Worm (Caenorhabditis elegans): ENCODE measurements around the gene F55H2.7.

DNA sequence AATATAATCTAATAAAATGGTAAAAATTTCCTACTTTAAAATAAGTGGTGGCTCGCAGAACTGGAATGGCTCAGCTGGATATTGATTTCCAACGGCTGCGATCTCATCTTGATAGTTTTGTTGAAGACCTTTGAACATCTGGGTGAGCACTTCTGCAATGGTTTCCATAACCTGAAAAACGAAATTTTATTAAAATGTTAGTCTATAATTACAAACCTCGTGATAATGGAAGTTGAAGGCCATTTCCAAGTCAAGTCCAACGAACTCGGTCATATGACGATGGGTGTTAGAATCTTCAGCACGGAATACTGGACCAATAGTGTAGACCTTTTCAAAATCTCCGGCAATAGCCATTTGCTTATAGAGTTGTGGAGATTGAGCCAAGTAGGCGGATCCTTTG, 26.2 kb downstream of the F55H2.7 start:
- TF ChIP-seq elt-1 (tag; optimal IDR thresholded peaks at IDR 0.05) (no peak), nhr-25 (tag; optimal IDR thresholded peaks at IDR 0.05) (no peak), nhr-6 (tag; optimal IDR thresholded peaks at IDR 0.05) (no peak), lsy-2 (tag; optimal IDR thresholded peaks at IDR 0.05) (no peak), dmd-4 (tag; optimal IDR thresholded peaks at IDR 0.05) (no peak), crh-2 (tag; optimal IDR thresholded peaks at IDR 0.05) (no peak)

All from whole organism, L2 larva.